Worm (Caenorhabditis elegans): ENCODE data around the gene F26G1.1.

- TF ChIP-seq dpl-1 (GFP tag; optimal IDR thresholded peaks at IDR 0.05) (no peak), spr-1 (tag; optimal IDR thresholded peaks at IDR 0.05) (no peak), unc-130 (GFP tag; optimal IDR thresholded peaks at IDR 0.05) (no peak), fos-1 (tag; optimal IDR thresholded peaks at IDR 0.05) (no peak), unc-62 (GFP tag; optimal IDR thresholded peaks at IDR 0.05 in 1 of 2) (no peak), unc-62 (tag; optimal IDR thresholded peaks at IDR 0.05) (no peak), lin-13 (GFP tag; optimal IDR thresholded peaks at IDR 0.05) (no peak), egl-27 (tag; optimal IDR thresholded peaks at IDR 0.05) (no peak)
These were observed 7.0 kb upstream of the F26G1.1 start, which contains the start of gene nep-12 for ce11 chrII:4784436-4784835.
